Fruit fly (Drosophila melanogaster): ENCODE data around the gene CG4553.
A peak's percentile ranks its signal among the peaks of the same experiment; 100 is the strongest.

The CG4553 gene

dm6 chr3R:25490778-25491664 lies 14.3 kb upstream of the CG4553 start, which contains the start of the genes Gnpat and CG5112 (continued):
- TF ChIP-seq CG12942 (GFP tag; optimal IDR thresholded peaks at IDR 0.05) = peak; percentile 56
- no peak for TF ChIP-seq CG14667 (GFP tag; IDR thresholded peaks at IDR 0.05)
- no peak for TF ChIP-seq dan (GFP tag; IDR thresholded peaks at IDR 0.05)
- TF ChIP-seq CG11723 (GFP tag; optimal IDR thresholded peaks at IDR 0.05) = no peak
- TF ChIP-seq CG18011 (GFP tag; optimal IDR thresholded peaks at IDR 0.05) = peak; percentile 42
- peak; percentile 72 for TF ChIP-seq Xbp1 (GFP tag; optimal IDR thresholded peaks at IDR 0.05)
- TF ChIP-seq kni (GFP tag; optimal IDR thresholded peaks at IDR 0.05) = no peak
- TF ChIP-seq CG33213 (GFP tag; optimal IDR thresholded peaks at IDR 0.05) = peak; percentile 66
- no peak for TF ChIP-seq Eip74EF (GFP tag; optimal IDR thresholded peaks at IDR 0.05)
- TF ChIP-seq nmo (GFP tag; optimal IDR thresholded peaks at IDR 0.05) = peak; percentile 36
- TF ChIP-seq CG3281 (GFP tag; optimal IDR thresholded peaks at IDR 0.05) = peak; percentile 23
- TF ChIP-seq run (tag; optimal IDR thresholded peaks at IDR 0.05) = no peak
- no peak for TF ChIP-seq Elba2 (GFP tag; optimal IDR thresholded peaks at IDR 0.05)
- peak; percentile 90 for TF ChIP-seq grau (tag; optimal IDR thresholded peaks at IDR 0.05)
- peak; percentile 46 for TF ChIP-seq vnd (GFP tag; IDR thresholded peaks at IDR 0.05; ENCODE audit: partially characterized antibody)
- peak; percentile 69 for TF ChIP-seq Ptx1 (GFP tag; IDR thresholded peaks at IDR 0.05)
- TF ChIP-seq sc (optimal IDR thresholded peaks at IDR 0.05) = no peak
- peak; percentile 0 for TF ChIP-seq sc (GFP tag; optimal IDR thresholded peaks at IDR 0.05)
- peak; percentile 72 for TF ChIP-seq CG30020 (tag; optimal IDR thresholded peaks at IDR 0.05)
- peak; percentile 11 for TF ChIP-seq CG10654 (GFP tag; optimal IDR thresholded peaks at IDR 0.05)
- TF ChIP-seq Blimp-1 (GFP tag; optimal IDR thresholded peaks at IDR 0.05) = peak; percentile 37
- peak; percentile 26; the same call in 1 of the 2 replicates for TF ChIP-seq rib (GFP tag; IDR thresholded peaks at IDR 0.05)
- no peak for TF ChIP-seq Deaf1 (tag; optimal IDR thresholded peaks at IDR 0.05)
- TF ChIP-seq klu (GFP tag; IDR thresholded peaks at IDR 0.05) = no peak
- peak; percentile 66 for TF ChIP-seq pho (GFP tag; optimal IDR thresholded peaks at IDR 0.05)
- TF ChIP-seq CG7839 (tag; optimal IDR thresholded peaks at IDR 0.05) = peak; percentile 47
- TF ChIP-seq gce (GFP tag; IDR thresholded peaks at IDR 0.05) = peak; percentile 38; the same call in 1 of the 3 replicates
- peak; percentile 62 for TF ChIP-seq Hmr (GFP tag; optimal IDR thresholded peaks at IDR 0.05)
- peak; percentile 63 for TF ChIP-seq Scr (GFP tag; IDR thresholded peaks at IDR 0.05; ENCODE audit: partially characterized antibody)
- peak; percentile 58 for TF ChIP-seq dmrt11E (tag; optimal IDR thresholded peaks at IDR 0.05)
- no peak for TF ChIP-seq fd64A (GFP tag; optimal IDR thresholded peaks at IDR 0.05)
- peak; percentile 20 to 34 for TF ChIP-seq bsh (GFP tag; optimal IDR thresholded peaks at IDR 0.05)
- peak; percentile 62 for TF ChIP-seq CG12299 (tag; optimal IDR thresholded peaks at IDR 0.05)
- TF ChIP-seq gcm2 (GFP tag; optimal IDR thresholded peaks at IDR 0.05) = peak; percentile 41
- peak; percentile 55 for TF ChIP-seq CG7372 (GFP tag; IDR thresholded peaks at IDR 0.05)
- TF ChIP-seq peb (GFP tag; IDR thresholded peaks at IDR 0.05) = peak; percentile 51; the same call in 1 of the 2 replicates
- no peak for TF ChIP-seq CG13123 (GFP tag; optimal IDR thresholded peaks at IDR 0.05)
- TF ChIP-seq CG4730 (GFP tag; IDR thresholded peaks at IDR 0.05) = peak; percentile 38; the same call in 1 of the 2 replicates
- TF ChIP-seq CG1832 (GFP tag; optimal IDR thresholded peaks at IDR 0.05) = no peak
- TF ChIP-seq vfl (GFP tag; optimal IDR thresholded peaks at IDR 0.05) = peak; percentile 14
- peak; percentile 36 for TF ChIP-seq Six4 (GFP tag; optimal IDR thresholded peaks at IDR 0.05)
- peak; percentile 49; the same call in 2 of the 3 replicates for TF ChIP-seq CG14860 (GFP tag; IDR thresholded peaks at IDR 0.05; ENCODE audit: partially characterized antibody)
- no peak; the same call in 1 of the 2 replicates for TF ChIP-seq ro (GFP tag; IDR thresholded peaks at IDR 0.05)
- peak; percentile 80 for TF ChIP-seq MBD-R2 (GFP tag; IDR thresholded peaks at IDR 0.05)
- TF ChIP-seq CG1602 (GFP tag; optimal IDR thresholded peaks at IDR 0.05) = peak; percentile 52
- peak; percentile 76 for TF ChIP-seq CG15514 (GFP tag; optimal IDR thresholded peaks at IDR 0.05)
- peak; percentile 0 for TF ChIP-seq Dek (tag; optimal IDR thresholded peaks at IDR 0.05)
- peak; percentile 42 for TF ChIP-seq eyg (GFP tag; optimal IDR thresholded peaks at IDR 0.05)

Measured in whole organism, embryonic.